Fruit fly (Drosophila melanogaster) whole organism: ENCODE measurements around the gene Ype.
A peak's percentile ranks its signal among the peaks of the same experiment; 100 is the strongest.

Experiments
- CG8478 ChIP-seq: fragments of >200 bp; optimal IDR thresholded peaks from 2 replicates; lab custom pipeline; 2018; ENCODE audit warnings: inconsistent platforms
- Dll ChIP-seq: fragments of >200 bp; optimal IDR thresholded peaks from 2 replicates; lab custom pipeline; 2017
- EcR ChIP-seq, 2 experiments: fragments of >200 bp; optimal IDR thresholded peaks; 2 replicates each; lab custom pipeline; 2017; ENCODE audit warnings: missing biosample characterization in 2 of 2, missing genetic modification characterization in 2 of 2, missing genetic modification reagents in 2 of 2
- pan ChIP-seq: fragments of >200 bp; optimal IDR thresholded peaks from 2 replicates; lab custom pipeline; 2017
- psq ChIP-seq: fragments of >200 bp; optimal IDR thresholded peaks from 2 replicates; lab custom pipeline; 2017
- usp ChIP-seq: fragments of >200 bp; optimal IDR thresholded peaks from 2 replicates; lab custom pipeline; 2017; ENCODE audit warnings: missing biosample characterization, missing genetic modification characterization, mixed read lengths

Gene Ype

DNA sequence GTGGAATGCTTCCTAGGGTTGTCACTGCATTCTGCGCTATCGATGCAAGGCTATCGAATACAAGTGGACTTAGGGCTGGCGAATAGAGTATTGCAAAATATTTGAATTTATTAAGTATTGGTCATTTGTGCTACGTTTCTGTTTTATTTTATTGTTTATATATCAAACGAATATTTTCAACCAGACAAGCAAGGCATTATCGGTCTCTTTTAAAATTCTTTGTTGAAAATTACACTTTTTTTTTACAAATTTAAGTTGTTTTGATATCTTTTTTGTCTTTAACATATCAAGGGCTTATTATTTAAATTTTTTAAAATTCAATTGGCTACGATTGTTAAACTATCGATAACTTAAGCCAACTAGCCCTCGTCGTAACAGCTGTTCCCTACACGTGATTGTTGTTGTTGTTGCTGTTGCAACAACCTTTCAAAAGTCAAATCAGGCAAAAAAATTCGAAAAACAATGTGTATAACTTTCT lies at the start of gene Ype, which contains the start of gene CG1662:
Ype (minus strand) TSS at position 45 of the 478 bp plus-strand sequence.
CG1662 (plus strand) TSS at position 191 of the 478 bp plus-strand sequence.
- TF ChIP-seq EcR (GFP tag; optimal IDR thresholded peaks at IDR 0.05; lab: Kevin White, UChicago) (no peak), CG8478 (no peak), usp (GFP tag; lab: Kevin White, UChicago) (no peak), Dll (lab: Kevin White, UChicago) (no peak)

DNA sequence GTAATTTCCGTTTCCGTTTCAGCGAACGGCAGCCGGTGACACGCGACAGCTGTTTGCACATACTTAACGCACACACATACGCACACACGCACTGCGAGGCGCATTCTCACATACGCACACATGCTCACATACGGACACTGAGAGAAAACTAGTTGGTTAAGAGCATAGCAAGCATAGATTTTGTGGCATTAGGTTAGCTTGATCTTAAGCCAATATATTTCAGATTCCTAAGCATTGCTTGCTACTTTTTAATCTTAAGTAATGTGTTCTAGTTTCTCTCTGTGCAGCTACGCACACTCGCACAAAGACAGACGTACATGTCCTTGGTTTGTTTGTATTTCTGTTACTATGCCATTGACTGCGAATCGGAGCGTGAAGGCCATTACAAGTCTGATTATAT lies 46.8 kb upstream of the Ype start:
- no peak for TF ChIP-seq psq (lab: Kevin White, UChicago)
- TF ChIP-seq pan (lab: Kevin White, UChicago) = no peak
- no peak for TF ChIP-seq Dll (lab: Kevin White, UChicago)
- no peak for TF ChIP-seq EcR (GFP tag; optimal IDR thresholded peaks at IDR 0.05; lab: Kevin White, UChicago)
- TF ChIP-seq CG8478 = no peak
- no peak for TF ChIP-seq usp (GFP tag; lab: Kevin White, UChicago)

DNA sequence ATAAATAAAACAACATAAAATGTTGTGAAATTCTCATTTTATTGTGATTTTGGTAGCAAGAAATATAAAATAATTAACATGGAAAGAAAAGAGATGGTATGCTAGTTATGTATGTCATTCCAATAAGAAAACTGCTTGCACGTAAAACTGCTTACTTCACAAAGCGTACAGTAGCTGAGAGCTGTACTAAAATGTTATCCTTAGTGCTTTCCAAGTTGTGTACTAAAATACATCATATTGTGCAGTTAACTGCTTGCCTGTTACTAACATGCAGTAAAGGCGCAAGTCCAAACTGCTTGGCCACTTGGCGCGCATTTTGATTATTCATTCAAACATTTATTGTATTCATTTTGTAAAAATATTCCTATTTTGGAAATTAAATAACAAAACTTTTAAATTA lies 33.8 kb upstream of the Ype start:
- TF ChIP-seq psq (lab: Kevin White, UChicago) (no peak), usp (GFP tag; lab: Kevin White, UChicago) (no peak), CG8478 (no peak), Dll (lab: Kevin White, UChicago) (no peak), EcR (GFP tag; optimal IDR thresholded peaks at IDR 0.05; lab: Kevin White, UChicago) (no peak), pan (lab: Kevin White, UChicago) (no peak)

DNA sequence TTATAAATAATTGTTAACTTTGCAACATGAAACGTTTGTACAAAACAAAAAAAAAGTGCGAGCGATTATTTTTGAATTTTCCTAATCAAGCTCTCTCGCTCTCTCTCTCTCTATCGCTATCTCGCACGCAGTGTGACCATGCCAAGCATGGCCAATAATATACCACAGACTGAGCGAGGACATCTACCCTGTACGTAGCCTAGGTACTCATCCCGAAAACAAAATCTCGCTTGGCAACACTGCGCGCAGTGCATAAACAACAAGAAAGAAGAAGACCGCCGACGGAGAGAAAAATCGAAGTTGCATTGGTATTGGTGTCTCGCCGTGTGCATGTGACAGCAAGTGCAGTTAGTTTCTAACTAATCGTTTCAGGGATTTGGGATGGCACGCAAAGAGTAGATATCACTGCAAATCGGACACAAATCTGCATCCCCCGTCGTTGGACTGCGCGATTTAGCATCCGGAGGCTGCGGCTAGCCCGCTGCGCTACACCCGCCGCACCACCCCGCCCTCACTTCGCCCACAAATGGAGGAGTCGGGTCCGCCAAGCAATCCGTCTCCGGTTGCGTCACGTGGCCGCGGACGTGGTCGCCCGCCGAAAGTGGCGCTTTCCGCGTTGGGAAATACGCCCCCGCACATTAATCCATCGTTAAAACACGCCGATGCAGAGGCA lies 25.9 kb upstream of the Ype start, which contains the start of the genes CG1998 and Set2:
CG1998 (minus strand) TSS at position 134 of the 673 bp plus-strand sequence.
Set2 (plus strand) TSS at position 302 of the 673 bp plus-strand sequence.
- TF ChIP-seq Dll (lab: Kevin White, UChicago) = no peak
- no peak for TF ChIP-seq usp (GFP tag; lab: Kevin White, UChicago)
- no peak for TF ChIP-seq pan (lab: Kevin White, UChicago)
- TF ChIP-seq psq (lab: Kevin White, UChicago) = no peak
- TF ChIP-seq EcR (GFP tag; optimal IDR thresholded peaks at IDR 0.05; lab: Kevin White, UChicago) = no peak
- no peak for TF ChIP-seq CG8478

- TF ChIP-seq Dll (lab: Kevin White, UChicago) (peak; percentile 74), EcR (GFP tag; optimal IDR thresholded peaks at IDR 0.05; lab: Kevin White, UChicago) (no peak)
Measured at dm6 chrX:13411376-13411973, 24.3 kb upstream of the Ype start.

DNA sequence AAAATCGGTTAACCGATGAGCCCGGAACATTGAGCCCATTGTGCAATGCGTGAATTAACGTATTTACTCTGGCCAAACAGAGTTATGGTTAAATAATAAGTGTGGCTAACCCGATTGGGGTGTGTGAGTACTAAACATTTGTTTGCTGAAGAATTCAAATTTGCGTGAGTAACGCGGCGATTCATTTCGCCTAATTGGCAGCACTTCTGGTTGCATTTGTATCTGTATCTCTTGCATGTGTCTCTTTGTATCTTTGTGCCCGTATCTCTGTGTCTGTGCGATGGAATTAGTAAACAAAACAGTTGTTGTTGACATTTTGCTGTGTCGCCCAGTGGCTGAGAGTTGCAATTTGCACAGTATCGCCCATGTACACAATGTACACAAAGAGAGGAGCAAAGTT lies 23.7 kb upstream of the Ype start:
- no peak for TF ChIP-seq Dll (lab: Kevin White, UChicago)
- TF ChIP-seq pan (lab: Kevin White, UChicago) = no peak
- TF ChIP-seq CG8478 = no peak
- no peak for TF ChIP-seq usp (GFP tag; lab: Kevin White, UChicago)
- TF ChIP-seq EcR (GFP tag; optimal IDR thresholded peaks at IDR 0.05; lab: Kevin White, UChicago) = no peak

- TF ChIP-seq pan (lab: Kevin White, UChicago) = no peak
- TF ChIP-seq EcR (GFP tag; optimal IDR thresholded peaks at IDR 0.05; lab: Kevin White, UChicago) = no peak
- TF ChIP-seq usp (GFP tag; lab: Kevin White, UChicago) = no peak
Measured at dm6 chrX:13407673-13408072, 20.5 kb upstream of the Ype start.

DNA sequence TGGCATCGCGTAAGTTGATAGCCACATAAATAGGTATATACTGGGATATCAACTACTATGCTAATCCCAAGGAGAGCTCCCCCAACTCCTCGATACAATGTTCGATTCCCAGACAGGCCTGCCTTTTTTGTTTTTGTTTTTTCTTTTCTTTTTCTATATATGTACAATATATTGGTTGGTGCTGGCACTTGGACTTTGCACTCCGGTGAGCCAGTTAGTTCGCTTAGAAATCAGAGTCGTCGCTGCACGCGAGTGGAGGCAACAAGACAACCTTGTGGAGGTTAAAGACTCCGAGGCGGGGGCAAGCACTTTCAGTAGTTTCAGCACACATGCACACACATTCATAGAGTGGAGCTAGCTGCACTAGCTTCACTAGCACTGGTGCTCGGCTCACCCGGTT lies 19.1 kb upstream of the Ype start:
- no peak for TF ChIP-seq Dll (lab: Kevin White, UChicago)
- no peak for TF ChIP-seq psq (lab: Kevin White, UChicago)
- no peak for TF ChIP-seq EcR (GFP tag; optimal IDR thresholded peaks at IDR 0.05; lab: Kevin White, UChicago)
- no peak for TF ChIP-seq CG8478
- TF ChIP-seq pan (lab: Kevin White, UChicago) = no peak
- TF ChIP-seq usp (GFP tag; lab: Kevin White, UChicago) = no peak

dm6 chrX:13403962-13404830 lies 17.0 kb upstream of the Ype start, which contains the start of gene GstT4:
Gene GstT4 (plus strand): TSS chrX:13404749.
- no peak for TF ChIP-seq pan (lab: Kevin White, UChicago)
- TF ChIP-seq usp (GFP tag; lab: Kevin White, UChicago) = no peak
- no peak for TF ChIP-seq CG8478
- no peak for TF ChIP-seq psq (lab: Kevin White, UChicago)
- no peak for TF ChIP-seq EcR (GFP tag; optimal IDR thresholded peaks at IDR 0.05; lab: Kevin White, UChicago)

DNA sequence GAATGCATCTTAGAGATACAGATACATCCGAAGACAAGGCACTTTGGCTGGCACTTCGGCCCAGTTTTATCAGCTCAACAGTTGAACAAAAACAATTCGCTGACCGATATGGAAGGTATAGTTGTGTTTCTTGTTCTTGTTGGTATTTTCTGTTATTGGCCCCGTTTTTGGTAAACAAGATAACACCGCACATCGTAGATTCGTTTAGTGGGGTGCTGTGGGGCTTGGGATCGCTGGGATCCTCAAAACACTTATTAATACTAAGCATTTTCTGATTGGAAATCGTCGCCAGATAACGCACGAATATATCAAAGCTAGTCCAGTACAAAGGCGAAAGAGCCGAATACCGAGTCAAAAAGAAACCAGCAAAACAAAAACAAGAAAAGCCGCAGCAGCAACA lies 16.3 kb upstream of the Ype start:
- no peak for TF ChIP-seq CG8478

DNA sequence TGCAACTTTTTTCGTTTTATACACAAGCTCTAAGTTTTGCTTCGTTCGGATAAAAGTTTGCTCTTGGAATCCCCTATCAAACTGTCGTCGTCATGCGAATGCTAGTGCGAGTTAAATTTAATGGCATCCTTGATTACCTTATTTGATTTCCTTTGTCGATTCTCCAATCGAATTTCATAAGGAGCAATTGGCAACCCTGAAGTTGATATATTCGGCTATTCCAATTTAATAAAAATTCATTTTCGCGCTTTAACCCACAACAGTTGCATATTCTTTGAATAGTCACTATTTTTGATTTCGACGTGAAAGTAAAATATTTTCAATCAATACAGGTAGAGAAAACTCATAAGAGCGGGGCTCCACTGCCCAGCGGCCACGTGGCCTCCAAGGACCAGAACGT lies 15.5 kb upstream of the Ype start, which contains the start of gene CG12725:
CG12725 (minus strand) TSS at position 101 of the 400 bp plus-strand sequence.
- TF ChIP-seq Dll (lab: Kevin White, UChicago) (no peak), psq (lab: Kevin White, UChicago) (no peak), usp (GFP tag; lab: Kevin White, UChicago) (no peak), CG8478 (no peak)

- TF ChIP-seq usp (GFP tag; lab: Kevin White, UChicago) (no peak), CG8478 (no peak), Dll (lab: Kevin White, UChicago) (no peak), EcR (GFP tag; optimal IDR thresholded peaks at IDR 0.05; lab: Kevin White, UChicago) (no peak), pan (lab: Kevin White, UChicago) (no peak), psq (lab: Kevin White, UChicago) (no peak)
Measured at dm6 chrX:13401245-13401644, 14.0 kb upstream of the Ype start.
